Worm (Caenorhabditis elegans) whole organism, L3 larva: ENCODE measurements around the gene F12F6.1.
A peak's percentile ranks its signal among the peaks of the same experiment; 100 is the strongest.

Experiments
- R02D3.7 ChIP-seq: fragments of 150-350 bp; optimal IDR thresholded peaks from 2 replicates; lab custom pipeline; 2014; ENCODE audit warnings: missing biosample characterization, missing genetic modification characterization
- aly-2 ChIP-seq: fragments of 150-350 bp; optimal IDR thresholded peaks from 2 replicates; lab custom pipeline; 2014; ENCODE audit warnings: missing biosample characterization, missing genetic modification characterization
- ama-1 ChIP-seq: fragments of 150-350 bp; optimal IDR thresholded peaks from 2 replicates; lab custom pipeline; 2018
- ceh-16 ChIP-seq: sonication (generic microtip); optimal IDR thresholded peaks from 2 replicates; lab custom pipeline; 2017; ENCODE audit warnings: missing biosample characterization, missing genetic modification characterization
- ceh-28 ChIP-seq: fragments of 150-350 bp; optimal IDR thresholded peaks from 2 replicates; lab custom pipeline; 2014; ENCODE audit warnings: missing biosample characterization, missing genetic modification reagents, missing genetic modification characterization
- ceh-82 ChIP-seq: fragments of 150-350 bp; optimal IDR thresholded peaks from 2 replicates; lab custom pipeline; 2014; ENCODE audit warnings: missing biosample characterization, missing genetic modification characterization
- ceh-9 ChIP-seq: sonication (generic microtip); optimal IDR thresholded peaks from 2 replicates; lab custom pipeline; 2018; ENCODE audit warnings: missing biosample characterization, missing genetic modification characterization
- daf-12 ChIP-seq: fragments of 150-350 bp; optimal IDR thresholded peaks from 2 replicates; lab custom pipeline; 2014; ENCODE audit warnings: missing biosample characterization, missing genetic modification reagents, missing genetic modification characterization
- egl-27 ChIP-seq: sonication (generic microtip); optimal IDR thresholded peaks from 4 replicates; lab custom pipeline; 2017; ENCODE audit warnings: missing biosample characterization, missing genetic modification reagents, missing genetic modification characterization
- egl-5 ChIP-seq: fragments of 150-350 bp; optimal IDR thresholded peaks from 2 replicates; lab custom pipeline; 2017; ENCODE audit warnings: missing biosample characterization, missing genetic modification reagents, missing genetic modification characterization, inconsistent platforms
- elt-1 ChIP-seq: fragments of 150-350 bp; optimal IDR thresholded peaks from 2 replicates; lab custom pipeline; 2014; ENCODE audit warnings: missing biosample characterization, missing genetic modification characterization
- elt-2 ChIP-seq: sonication (generic microtip); optimal IDR thresholded peaks from 2 replicates; lab custom pipeline; 2016; ENCODE audit warnings: missing genetic modification reagents, mild to moderate bottlenecking, missing genetic modification characterization, missing compliant biosample characterization
- elt-3 ChIP-seq, 3 experiments: fragments of 150-350 bp in 1 of 3; sonication (generic microtip) in 2 of 3; optimal IDR thresholded peaks; 2 replicates in 2 of 3; 4 replicates in 1 of 3; lab custom pipeline; 2014 to 2017; ENCODE audit warnings: missing biosample characterization in 3 of 3, missing genetic modification characterization in 3 of 3
- eor-1 ChIP-seq, 2 experiments: fragments of 150-350 bp; optimal IDR thresholded peaks; 2 replicates each; lab custom pipeline; 2014 to 2018; ENCODE audit warnings: missing biosample characterization in 2 of 2, missing genetic modification characterization in 2 of 2
- fkh-10 ChIP-seq: sonication (generic microtip); optimal IDR thresholded peaks from 2 replicates; lab custom pipeline; 2017; ENCODE audit warnings: missing biosample characterization, missing genetic modification reagents, missing genetic modification characterization
- fkh-2 ChIP-seq: fragments of 150-350 bp; optimal IDR thresholded peaks from 2 replicates; lab custom pipeline; 2014; ENCODE audit warnings: missing biosample characterization, missing genetic modification reagents, missing genetic modification characterization
- fos-1 ChIP-seq: fragments of 150-350 bp; optimal IDR thresholded peaks from 2 replicates; lab custom pipeline; 2014; ENCODE audit warnings: missing biosample characterization, missing genetic modification characterization
- jun-1 ChIP-seq: fragments of 150-350 bp; optimal IDR thresholded peaks from 2 replicates; lab custom pipeline; 2014; ENCODE audit warnings: missing biosample characterization, missing genetic modification reagents, missing genetic modification characterization
- lin-15B ChIP-seq: fragments of 150-350 bp; optimal IDR thresholded peaks from 2 replicates; lab custom pipeline; 2014; ENCODE audit warnings: missing biosample characterization, missing genetic modification characterization
- lin-39 ChIP-seq: fragments of 150-350 bp; optimal IDR thresholded peaks from 2 replicates; lab custom pipeline; 2018; ENCODE audit warnings: missing biosample characterization, missing genetic modification reagents, missing genetic modification characterization
- mdl-1 ChIP-seq: fragments of 150-350 bp; optimal IDR thresholded peaks from 2 replicates; lab custom pipeline; 2014; ENCODE audit warnings: missing biosample characterization, missing genetic modification characterization
- mml-1 ChIP-seq: fragments of 150-350 bp; sonication (generic microtip); optimal IDR thresholded peaks from 3 replicates; lab custom pipeline; 2014; ENCODE audit warnings: missing biosample characterization, missing genetic modification characterization
- nfya-1 ChIP-seq: sonication (generic microtip); optimal IDR thresholded peaks from 2 replicates; lab custom pipeline; 2017; ENCODE audit warnings: missing genetic modification characterization, mild to moderate bottlenecking, missing compliant biosample characterization, antibody characterized with exemption, moderate library complexity; ENCODE audit not compliant: insufficient read depth
- nhr-11 ChIP-seq: fragments of 150-350 bp; optimal IDR thresholded peaks from 2 replicates; lab custom pipeline; 2014; ENCODE audit warnings: missing biosample characterization, missing genetic modification characterization
- nhr-12 ChIP-seq: fragments of 150-350 bp; optimal IDR thresholded peaks from 2 replicates; lab custom pipeline; 2014; ENCODE audit warnings: missing biosample characterization, missing genetic modification characterization
- nhr-23 ChIP-seq: fragments of 150-350 bp; optimal IDR thresholded peaks from 2 replicates; lab custom pipeline; 2014; ENCODE audit warnings: missing biosample characterization, missing genetic modification reagents, missing genetic modification characterization
- nhr-237 ChIP-seq: fragments of 150-350 bp; optimal IDR thresholded peaks from 2 replicates; lab custom pipeline; 2014; ENCODE audit warnings: missing biosample characterization, missing genetic modification characterization
- nhr-25 ChIP-seq: sonication (generic microtip); optimal IDR thresholded peaks from 2 replicates; lab custom pipeline; 2017; ENCODE audit warnings: missing biosample characterization, missing genetic modification characterization
- nhr-28 ChIP-seq: fragments of 150-350 bp; optimal IDR thresholded peaks from 2 replicates; lab custom pipeline; 2014; ENCODE audit warnings: missing biosample characterization, missing genetic modification characterization
- nhr-43 ChIP-seq: sonication (generic microtip); optimal IDR thresholded peaks from 2 replicates; lab custom pipeline; 2016; ENCODE audit warnings: mild to moderate bottlenecking, missing genetic modification characterization, missing compliant biosample characterization; ENCODE audit not compliant: poor library complexity, severe bottlenecking
- nhr-67 ChIP-seq: fragments of 150-350 bp; optimal IDR thresholded peaks from 2 replicates; lab custom pipeline; 2014; ENCODE audit warnings: missing biosample characterization, missing genetic modification characterization
- nhr-77 ChIP-seq: fragments of 150-350 bp; optimal IDR thresholded peaks from 2 replicates; lab custom pipeline; 2014; ENCODE audit warnings: missing biosample characterization, missing genetic modification characterization
- pha-4 ChIP-seq: fragments of 150-350 bp; optimal IDR thresholded peaks from 2 replicates; lab custom pipeline; 2014; ENCODE audit warnings: missing biosample characterization, missing genetic modification reagents, missing genetic modification characterization
- pqm-1 ChIP-seq: fragments of 150-350 bp; optimal IDR thresholded peaks from 2 replicates; lab custom pipeline; 2017; ENCODE audit warnings: missing biosample characterization, missing genetic modification characterization, inconsistent platforms
- sea-2 ChIP-seq: fragments of 150-350 bp; sonication (generic microtip); optimal IDR thresholded peaks from 4 replicates; lab custom pipeline; 2014; ENCODE audit warnings: missing biosample characterization, missing genetic modification reagents, missing genetic modification characterization
- skn-1 ChIP-seq: fragments of 150-350 bp; optimal IDR thresholded peaks from 2 replicates; lab custom pipeline; 2014; ENCODE audit warnings: missing biosample characterization, missing genetic modification characterization
- snpc-4 ChIP-seq: fragments of 150-350 bp; optimal IDR thresholded peaks from 2 replicates; lab custom pipeline; 2014; ENCODE audit warnings: missing biosample characterization, missing genetic modification characterization
- tbx-2 ChIP-seq: sonication (generic microtip); optimal IDR thresholded peaks from 2 replicates; lab custom pipeline; 2016; ENCODE audit warnings: mild to moderate bottlenecking, missing genetic modification characterization, missing compliant biosample characterization
- unc-39 ChIP-seq: sonication (generic microtip); optimal IDR thresholded peaks from 4 replicates; lab custom pipeline; 2017; ENCODE audit warnings: missing biosample characterization, missing genetic modification characterization
- unc-62 ChIP-seq: fragments of 150-350 bp; sonication (generic microtip); optimal IDR thresholded peaks from 4 replicates; lab custom pipeline; 2014; ENCODE audit warnings: missing biosample characterization, missing genetic modification reagents, missing genetic modification characterization
- zag-1 ChIP-seq: fragments of 150-350 bp; optimal IDR thresholded peaks from 2 replicates; lab custom pipeline; 2014; ENCODE audit warnings: missing biosample characterization, missing genetic modification characterization
- ztf-11 ChIP-seq: fragments of 150-350 bp; optimal IDR thresholded peaks from 2 replicates; lab custom pipeline; 2014; ENCODE audit warnings: missing biosample characterization, missing genetic modification characterization
- ztf-4 ChIP-seq: fragments of 150-350 bp; optimal IDR thresholded peaks from 2 replicates; lab custom pipeline; 2014; ENCODE audit warnings: missing biosample characterization, missing genetic modification characterization

F12F6.1 gene

DNA sequence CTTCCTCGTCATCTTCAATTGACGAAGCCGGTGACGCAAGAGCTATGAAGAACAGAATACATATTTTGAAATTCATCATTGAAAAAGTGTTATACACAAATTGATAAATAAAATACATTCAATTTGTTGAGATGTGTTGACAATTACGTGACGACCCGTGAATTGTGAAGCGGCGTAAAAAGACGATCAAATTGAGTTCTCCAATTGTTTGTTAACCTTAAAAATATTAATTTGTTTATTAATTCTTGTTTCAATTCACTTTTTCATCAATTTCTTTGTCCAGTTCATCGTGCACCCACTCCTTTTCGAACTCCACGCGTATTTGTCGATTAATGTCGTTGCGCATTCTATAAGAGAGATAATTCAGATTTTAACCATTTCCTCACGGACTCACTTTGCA, 8.4 kb downstream of the F12F6.1 start, which contains the start of gene spe-36:
Gene spe-36 (minus strand): TSS at position 101 of the 400 bp plus-strand sequence.
- TF ChIP-seq R02D3.7 (tag; lab: Kevin White, UChicago): no peak
- no peak for TF ChIP-seq elt-1

DNA sequence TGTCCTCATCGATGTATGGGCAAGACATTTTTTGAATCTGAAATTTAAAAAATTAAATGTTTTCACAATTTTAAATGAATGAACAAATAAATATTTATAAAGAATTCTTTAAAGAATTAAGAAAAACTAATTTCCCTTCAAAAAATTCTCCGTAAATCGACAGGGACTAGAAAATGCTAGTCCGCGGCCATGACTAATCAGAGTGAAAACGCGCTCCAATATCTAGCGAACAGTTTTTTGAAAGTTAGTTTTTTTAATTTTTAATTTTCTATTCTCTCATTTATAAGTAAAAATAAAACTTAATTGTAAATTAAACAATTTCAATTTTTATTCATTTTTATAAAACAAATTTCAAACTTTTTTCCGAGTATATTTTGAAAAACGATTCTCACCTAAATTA, 9.1 kb downstream of the F12F6.1 start:
- TF ChIP-seq pqm-1 (tag; lab: Kevin White, UChicago): no peak
- TF ChIP-seq aly-2 (tag; lab: Kevin White, UChicago): no peak
- TF ChIP-seq unc-39: no peak
- TF ChIP-seq mml-1 (tag; lab: Kevin White, UChicago): no peak
- no peak for TF ChIP-seq nhr-67
- peak; percentile 34 for TF ChIP-seq nhr-43 (tag; lab: Kevin White, UChicago)
- TF ChIP-seq eor-1 (tag; optimal IDR thresholded peaks at IDR 0.05; lab: Kevin White, UChicago): no peak
- TF ChIP-seq ceh-9 (tag; lab: Kevin White, UChicago): no peak
- no peak for TF ChIP-seq snpc-4 (tag; lab: Kevin White, UChicago)
- peak; percentile 61 for TF ChIP-seq nhr-23
- TF ChIP-seq nhr-11 (tag; lab: Kevin White, UChicago): no peak
- TF ChIP-seq elt-1: no peak
- no peak for TF ChIP-seq ceh-28 (tag; lab: Kevin White, UChicago)
- TF ChIP-seq sea-2: no peak
- TF ChIP-seq skn-1 (tag; lab: Kevin White, UChicago): no peak
- no peak for TF ChIP-seq nhr-28
- TF ChIP-seq fos-1 (tag; lab: Kevin White, UChicago): no peak
- TF ChIP-seq nhr-237 (tag; lab: Kevin White, UChicago): no peak
- no peak for TF ChIP-seq zag-1
- TF ChIP-seq nfya-1 (tag; lab: Kevin White, UChicago): peak; percentile 69
- no peak for TF ChIP-seq ztf-4 (tag; lab: Kevin White, UChicago)
- TF ChIP-seq elt-2 (tag; lab: Kevin White, UChicago): no peak
- TF ChIP-seq elt-3 (tag; optimal IDR thresholded peaks at IDR 0.05; lab: Kevin White, UChicago): no peak
- TF ChIP-seq lin-39 (tag; lab: Kevin White, UChicago): no peak
- TF ChIP-seq ztf-11 (tag; lab: Kevin White, UChicago): no peak
- no peak for TF ChIP-seq nhr-12 (tag; lab: Kevin White, UChicago)
- TF ChIP-seq egl-27 (tag; lab: Kevin White, UChicago): no peak
- peak; percentile 18 for TF ChIP-seq ama-1
- TF ChIP-seq pha-4 (tag; lab: Kevin White, UChicago): peak; percentile 82
- no peak for TF ChIP-seq nhr-25 (tag; lab: Kevin White, UChicago)
- no peak for TF ChIP-seq ceh-16
- peak; percentile 81 for TF ChIP-seq R02D3.7 (tag; lab: Kevin White, UChicago)
- no peak for TF ChIP-seq egl-5 (tag; lab: Kevin White, UChicago)
- no peak for TF ChIP-seq nhr-77 (tag; lab: Kevin White, UChicago)
- no peak for TF ChIP-seq fkh-2 (tag; lab: Kevin White, UChicago)
- no peak for TF ChIP-seq jun-1 (tag; lab: Kevin White, UChicago)
- TF ChIP-seq mdl-1 (tag; lab: Kevin White, UChicago): no peak
- peak; percentile 67 for TF ChIP-seq lin-15B (tag; lab: Kevin White, UChicago)
- no peak for TF ChIP-seq ceh-82
- no peak for TF ChIP-seq fkh-10 (GFP tag; lab: Kevin White, UChicago)

DNA sequence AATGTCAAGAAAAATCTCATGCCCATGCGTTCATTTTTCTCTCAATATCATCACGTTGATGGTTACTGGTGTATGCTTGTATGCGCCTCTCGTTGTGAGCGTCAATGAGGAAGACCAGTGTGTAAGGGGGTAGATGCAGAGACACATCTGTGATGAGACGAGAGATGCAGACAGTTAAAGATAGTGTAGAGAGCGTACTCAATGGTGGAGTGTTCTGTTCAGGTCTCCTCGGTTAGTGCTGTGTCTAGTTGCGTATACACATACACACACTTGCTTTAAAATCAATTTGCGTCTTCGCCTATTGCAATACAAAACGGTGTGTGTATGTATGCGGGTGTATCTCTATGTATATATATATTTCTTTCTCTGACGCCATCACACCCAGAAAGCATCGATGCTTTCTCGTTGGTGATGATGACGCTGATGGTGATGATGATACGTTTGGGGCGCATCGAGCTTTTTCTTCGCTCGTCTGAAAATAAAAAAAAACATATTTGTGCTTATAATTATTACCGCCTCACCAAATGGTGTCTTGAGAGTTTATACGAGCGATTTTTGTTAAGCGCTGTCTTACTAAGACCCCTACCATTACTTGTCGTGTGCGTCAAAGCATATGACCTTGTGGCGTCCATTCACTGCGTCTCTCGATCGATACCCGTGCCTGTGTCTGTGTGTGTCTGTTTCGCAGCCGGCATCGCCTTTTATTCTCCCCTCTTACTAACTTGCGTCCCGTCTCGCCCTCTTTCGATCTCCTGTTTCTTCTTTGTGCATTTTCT, 9.8 kb downstream of the F12F6.1 start, which contains the start of gene F40F11.3:
Gene F40F11.3 (minus strand): TSS at position 589 of the 776 bp plus-strand sequence.
- TF ChIP-seq nfya-1 (tag; lab: Kevin White, UChicago): peak; percentile 91
- peak; percentile 46 for TF ChIP-seq mdl-1 (tag; lab: Kevin White, UChicago)
- peak; percentile 97 for TF ChIP-seq nhr-25 (tag; lab: Kevin White, UChicago)
- TF ChIP-seq elt-3 (tag; optimal IDR thresholded peaks at IDR 0.05; lab: Kevin White, UChicago): no peak
- TF ChIP-seq nhr-77 (tag; lab: Kevin White, UChicago): no peak
- TF ChIP-seq nhr-237 (tag; lab: Kevin White, UChicago): no peak
- TF ChIP-seq nhr-67: no peak
- no peak for TF ChIP-seq ceh-9 (tag; lab: Kevin White, UChicago)
- TF ChIP-seq pqm-1 (tag; lab: Kevin White, UChicago): peak; percentile 64
- peak; percentile 4 for TF ChIP-seq ztf-4 (tag; lab: Kevin White, UChicago)
- TF ChIP-seq unc-62 (GFP tag; lab: Kevin White, UChicago): peak; percentile 46
- no peak for TF ChIP-seq unc-39
- peak; percentile 91 for TF ChIP-seq skn-1 (tag; lab: Kevin White, UChicago)
- TF ChIP-seq egl-5 (tag; lab: Kevin White, UChicago): peak; percentile 84
- TF ChIP-seq elt-2 (tag; lab: Kevin White, UChicago): peak; percentile 69
- TF ChIP-seq snpc-4 (tag; lab: Kevin White, UChicago): peak; percentile 77
- no peak for TF ChIP-seq sea-2
- no peak for TF ChIP-seq nhr-28
- peak; percentile 26 for TF ChIP-seq fos-1 (tag; lab: Kevin White, UChicago)
- TF ChIP-seq ceh-28 (tag; lab: Kevin White, UChicago): peak; percentile 72
- no peak for TF ChIP-seq zag-1
- TF ChIP-seq jun-1 (tag; lab: Kevin White, UChicago): peak; percentile 74
- peak; percentile 34 for TF ChIP-seq elt-1
- no peak for TF ChIP-seq eor-1 (tag; optimal IDR thresholded peaks at IDR 0.05; lab: Kevin White, UChicago)
- TF ChIP-seq nhr-23: peak; percentile 60
- peak; percentile 77 for TF ChIP-seq fkh-10 (GFP tag; lab: Kevin White, UChicago)
- peak; percentile 69 for TF ChIP-seq tbx-2 (tag; lab: Kevin White, UChicago)
- TF ChIP-seq ceh-82: no peak
- TF ChIP-seq ceh-16: no peak
- no peak for TF ChIP-seq mml-1 (tag; lab: Kevin White, UChicago)
- TF ChIP-seq daf-12: no peak
- TF ChIP-seq egl-27 (tag; lab: Kevin White, UChicago): peak; percentile 45
- TF ChIP-seq aly-2 (tag; lab: Kevin White, UChicago): peak; percentile 7
- no peak for TF ChIP-seq fkh-2 (tag; lab: Kevin White, UChicago)
- TF ChIP-seq ztf-11 (tag; lab: Kevin White, UChicago): no peak
